Worm (Caenorhabditis elegans) whole organism, mixed stage, embryonic: ENCODE measurements around the gene spp-28.

ENCODE experiments used
- ceh-43 ChIP-seq: fragments of 200-800 bp; sonication (Bioruptor generic); optimal IDR thresholded peaks from 2 replicates; lab custom pipeline; 2018; ENCODE audit warnings: mild to moderate bottlenecking, missing genetic modification characterization, moderate library complexity, missing compliant biosample characterization
- ces-1 ChIP-seq: fragments of 150-350 bp; optimal IDR thresholded peaks from 2 replicates; lab custom pipeline; 2014; ENCODE audit warnings: missing biosample characterization, missing genetic modification reagents, missing genetic modification characterization
- elt-1 ChIP-seq: sonication (generic microtip); optimal IDR thresholded peaks from 2 replicates; lab custom pipeline; 2017; ENCODE audit warnings: missing genetic modification characterization, mild to moderate bottlenecking, missing compliant biosample characterization, antibody characterized with exemption, moderate library complexity, borderline replicate concordance; ENCODE audit not compliant: insufficient read depth
- elt-3 ChIP-seq: fragments of 150-350 bp; optimal IDR thresholded peaks from 2 replicates; lab custom pipeline; 2014; ENCODE audit warnings: missing biosample characterization, missing genetic modification characterization
- hlh-1 ChIP-seq: fragments of 150-350 bp; optimal IDR thresholded peaks from 2 replicates; lab custom pipeline; 2014; ENCODE audit warnings: missing biosample characterization, missing genetic modification reagents, missing genetic modification characterization
- lin-13 ChIP-seq: fragments of 150-350 bp; optimal IDR thresholded peaks from 2 replicates; lab custom pipeline; 2014; ENCODE audit warnings: missing biosample characterization, missing genetic modification characterization
- lsy-2 ChIP-seq: fragments of 150-350 bp; optimal IDR thresholded peaks from 2 replicates; lab custom pipeline; 2014; ENCODE audit warnings: missing biosample characterization, missing genetic modification characterization
- nhr-237 ChIP-seq: fragments of 150-350 bp; optimal IDR thresholded peaks from 2 replicates; lab custom pipeline; 2014; ENCODE audit warnings: missing biosample characterization, missing genetic modification characterization
- pha-4 ChIP-seq: fragments of 150-350 bp; optimal IDR thresholded peaks from 2 replicates; lab custom pipeline; 2018; ENCODE audit warnings: missing biosample characterization, missing genetic modification reagents, missing genetic modification characterization
- sptf-1 ChIP-seq: sonication (generic microtip); optimal IDR thresholded peaks from 2 replicates; lab custom pipeline; 2017; ENCODE audit warnings: mild to moderate bottlenecking, missing genetic modification characterization, moderate library complexity, missing compliant biosample characterization
- tbx-8 ChIP-seq: fragments of 200-800 bp; sonication (Bioruptor generic); optimal IDR thresholded peaks from 2 replicates; lab custom pipeline; 2018; ENCODE audit warnings: mild to moderate bottlenecking, missing genetic modification characterization, moderate library complexity, missing compliant biosample characterization
- unc-62 ChIP-seq: fragments of 150-350 bp; optimal IDR thresholded peaks from 2 replicates; lab custom pipeline; 2014; ENCODE audit warnings: missing biosample characterization, missing genetic modification reagents, missing genetic modification characterization

DNA sequence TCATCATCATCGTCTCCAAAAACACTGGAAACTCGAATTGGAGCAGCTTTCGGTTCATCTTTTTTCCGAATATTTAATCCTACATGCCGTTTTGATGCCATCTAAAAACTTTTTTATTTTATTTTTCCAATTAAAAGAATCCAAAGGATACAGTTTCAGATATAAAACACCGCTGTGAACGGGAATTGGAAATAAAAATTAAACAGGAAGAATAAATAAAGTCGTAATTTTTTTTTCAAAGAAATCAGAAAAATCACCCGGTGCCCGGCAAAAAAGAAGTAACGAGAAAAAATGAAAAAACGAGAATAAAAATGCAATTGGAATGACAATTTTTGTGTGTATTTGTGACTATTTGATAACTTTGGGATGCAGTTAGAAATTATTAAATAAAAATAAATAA lies 21.5 kb downstream of the spp-28 start, which contains the start of gene ccdc-55:
- no peak for TF ChIP-seq elt-1 (tag; lab: Kevin White, UChicago)
- TF ChIP-seq elt-3 (tag; lab: Kevin White, UChicago), result no peak
- TF ChIP-seq lsy-2, result no peak
- TF ChIP-seq lin-13, result no peak
- no peak for TF ChIP-seq nhr-237 (tag; lab: Kevin White, UChicago)
- TF ChIP-seq unc-62 (GFP tag; lab: Kevin White, UChicago), result no peak
- no peak for TF ChIP-seq ceh-43
- TF ChIP-seq sptf-1 (tag; lab: Kevin White, UChicago), result no peak
- no peak for TF ChIP-seq ces-1 (GFP tag; lab: Kevin White, UChicago)
- TF ChIP-seq pha-4 (tag; lab: Kevin White, UChicago), result no peak
- no peak for TF ChIP-seq hlh-1 (tag; lab: Kevin White, UChicago)
- no peak for TF ChIP-seq tbx-8 (GFP tag; lab: Kevin White, UChicago)
